Worm (Caenorhabditis elegans) whole organism, mixed stage, embryonic: ENCODE results near the gene fipr-13.
A peak's percentile ranks its signal among the peaks of the same experiment; 100 is the strongest.

ENCODE experiments used
- elt-1 ChIP-seq: sonication (generic microtip); optimal IDR thresholded peaks from 2 replicates; lab custom pipeline; 2017; ENCODE audit warnings: missing genetic modification characterization, mild to moderate bottlenecking, missing compliant biosample characterization, antibody characterized with exemption, moderate library complexity, borderline replicate concordance; ENCODE audit not compliant: insufficient read depth
- elt-3 ChIP-seq: fragments of 150-350 bp; optimal IDR thresholded peaks from 2 replicates; lab custom pipeline; 2014; ENCODE audit warnings: missing biosample characterization, missing genetic modification characterization
- hlh-1 ChIP-seq: fragments of 150-350 bp; optimal IDR thresholded peaks from 2 replicates; lab custom pipeline; 2014; ENCODE audit warnings: missing biosample characterization, missing genetic modification reagents, missing genetic modification characterization
- lin-32 ChIP-seq: fragments of 200-800 bp; sonication (Bioruptor generic); optimal IDR thresholded peaks from 2 replicates; lab custom pipeline; 2018; ENCODE audit warnings: mild to moderate bottlenecking, missing genetic modification characterization, missing compliant biosample characterization
- mls-2 ChIP-seq: sonication (generic microtip); optimal IDR thresholded peaks from 2 replicates; lab custom pipeline; 2016; ENCODE audit warnings: mild to moderate bottlenecking, missing genetic modification characterization, moderate library complexity, missing compliant biosample characterization
- pha-4 ChIP-seq: fragments of 150-350 bp; optimal IDR thresholded peaks from 2 replicates; lab custom pipeline; 2018; ENCODE audit warnings: missing biosample characterization, missing genetic modification reagents, missing genetic modification characterization
- sem-2 ChIP-seq: fragments of 200-800 bp; sonication (Bioruptor generic); optimal IDR thresholded peaks from 2 replicates; lab custom pipeline; 2018; ENCODE audit warnings: mild to moderate bottlenecking, missing genetic modification characterization, missing compliant biosample characterization
- snpc-4 ChIP-seq: fragments of 150-350 bp; optimal IDR thresholded peaks from 2 replicates; lab custom pipeline; 2014; ENCODE audit warnings: missing biosample characterization, missing genetic modification characterization
- unc-120 ChIP-seq: sonication (generic microtip); optimal IDR thresholded peaks from 2 replicates; lab custom pipeline; 2017; ENCODE audit warnings: missing genetic modification characterization, missing compliant biosample characterization; ENCODE audit not compliant: poor library complexity, severe bottlenecking
- zip-8 ChIP-seq: fragments of 150-350 bp; optimal IDR thresholded peaks from 2 replicates; lab custom pipeline; 2014; ENCODE audit warnings: missing biosample characterization, missing genetic modification characterization

ce11 chrV:10042254-10042653 is 22.1 kb upstream of the fipr-13 start:
- TF ChIP-seq elt-1 (tag; lab: Kevin White, UChicago) (no peak), pha-4 (peak; percentile 77), elt-3 (no peak), sem-2 (GFP tag; lab: Kevin White, UChicago) (no peak), unc-120 (tag; lab: Kevin White, UChicago) (no peak), mls-2 (tag; lab: Kevin White, UChicago) (no peak), lin-32 (GFP tag; lab: Kevin White, UChicago) (no peak), hlh-1 (tag; lab: Kevin White, UChicago) (peak; percentile 28), snpc-4 (tag; lab: Kevin White, UChicago) (no peak), zip-8 (tag; lab: Kevin White, UChicago) (no peak)
